Worm (Caenorhabditis elegans): Measurements from ENCODE around the gene Y70C5A.4.

Gene Y70C5A.4

DNA sequence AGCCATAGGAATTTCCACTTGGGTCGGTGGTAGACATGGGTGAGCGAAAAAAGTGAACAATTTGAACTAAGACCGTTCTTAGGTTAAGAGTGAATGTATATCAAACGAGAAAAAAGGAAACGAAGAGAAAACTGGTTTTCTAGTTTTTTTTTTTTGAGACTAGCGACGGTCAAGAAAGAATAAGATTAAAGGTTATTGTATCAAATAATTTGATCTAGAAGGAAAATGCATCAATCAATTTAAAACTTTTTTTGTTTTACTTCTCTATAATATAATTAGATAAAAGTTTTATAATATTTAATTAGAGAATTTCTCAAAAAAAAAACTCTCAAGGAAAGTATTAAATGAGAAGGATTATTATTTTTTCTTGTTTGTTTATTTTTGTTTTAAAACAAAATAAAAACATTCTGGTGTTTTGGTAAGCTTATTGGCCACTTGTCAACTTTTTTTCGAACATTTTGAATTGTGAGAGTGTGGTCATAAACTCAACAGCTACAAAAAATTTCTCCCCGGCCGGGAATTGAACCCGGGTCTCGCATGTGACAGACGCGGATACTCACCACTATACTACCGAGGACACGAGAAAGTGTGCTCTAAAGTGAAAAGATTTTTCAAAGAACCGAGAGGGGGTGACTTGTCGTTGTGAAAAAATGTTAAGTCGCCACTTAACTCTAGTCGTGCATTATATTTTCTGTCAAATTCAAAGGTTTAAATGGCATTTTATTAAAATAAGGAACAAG, 27.8 kb downstream of the Y70C5A.4 start, which contains the start of gene W06G6.17:
Gene W06G6.17 (minus strand): TSS at position 51 of the 740 bp plus-strand sequence.
- no peak for TF ChIP-seq B0336.3 (GFP tag; IDR thresholded peaks at IDR 0.05)
- TF ChIP-seq hmg-1.2 (GFP tag; IDR thresholded peaks at IDR 0.05): peak; percentile 33; the same call in 1 of the 2 replicates
- TF ChIP-seq ztf-25 (GFP tag; IDR thresholded peaks at IDR 0.05): 0 out of 2 replicates have a peak, but pooled peaks have one; percentile 20
- TF ChIP-seq ztf-18 (tag; optimal IDR thresholded peaks at IDR 0.05): peak; percentile 20
- TF ChIP-seq him-1 (tag; optimal IDR thresholded peaks at IDR 0.05): peak; percentile 56
- no peak for TF ChIP-seq cebp-1 (GFP tag; IDR thresholded peaks at IDR 0.05)
- no peak for TF ChIP-seq cebp-1 (tag; optimal IDR thresholded peaks at IDR 0.05)
- no peak for TF ChIP-seq sptf-2 (GFP tag; optimal IDR thresholded peaks at IDR 0.05)
- TF ChIP-seq die-1 (tag; optimal IDR thresholded peaks at IDR 0.05): peak; percentile 56
- no peak for TF ChIP-seq F57C9.4 (tag; optimal IDR thresholded peaks at IDR 0.05)
- TF ChIP-seq aptf-3 (GFP tag; IDR thresholded peaks at IDR 0.05): no peak
- TF ChIP-seq B0035.1 (tag; optimal IDR thresholded peaks at IDR 0.05): no peak
- peak; percentile 69; the same call in 1 of the 2 replicates for TF ChIP-seq nfyb-1 (GFP tag; IDR thresholded peaks at IDR 0.05)
- TF ChIP-seq attf-6 (GFP tag; IDR thresholded peaks at IDR 0.05): peak; percentile 72; the same call in 1 of the 2 replicates
- TF ChIP-seq cebp-2 (GFP tag; IDR thresholded peaks at IDR 0.05): no peak
- no peak for TF ChIP-seq attf-5 (GFP tag; optimal IDR thresholded peaks at IDR 0.05)
- TF ChIP-seq B0261.1 (tag; optimal IDR thresholded peaks at IDR 0.05): peak; percentile 64
- peak; percentile 63 for TF ChIP-seq rpc-1 (optimal IDR thresholded peaks at IDR 0.05)
- TF ChIP-seq rpc-1 (tag; optimal IDR thresholded peaks at IDR 0.05): peak; percentile 78
- TF ChIP-seq lin-26 (GFP tag; IDR thresholded peaks at IDR 0.05): peak; percentile 62; the same call in 1 of the 2 replicates
- no peak for TF ChIP-seq mel-28 (tag; optimal IDR thresholded peaks at IDR 0.05; ENCODE audit: borderline replicate concordance)
- TF ChIP-seq tbp1 (GFP tag; optimal IDR thresholded peaks at IDR 0.05): peak; percentile 86
- TF ChIP-seq tbx-9 (tag; optimal IDR thresholded peaks at IDR 0.05; ENCODE audit: borderline replicate concordance): no peak
- TF ChIP-seq nhr-90 (tag; optimal IDR thresholded peaks at IDR 0.05): peak; percentile 48
- TF ChIP-seq unc-62 (GFP tag; optimal IDR thresholded peaks at IDR 0.05): no peak
- TF ChIP-seq snpc-1.1 (tag; optimal IDR thresholded peaks at IDR 0.05; ENCODE audit: insufficient read depth): peak; percentile 56
- no peak for TF ChIP-seq Y79H2A.3 (GFP tag; conservative IDR thresholded peaks at IDR 0.05)
- peak; percentile 15 for TF ChIP-seq snpc-4 (GFP tag; optimal IDR thresholded peaks at IDR 0.05)
- TF ChIP-seq snpc-4 (tag; optimal IDR thresholded peaks at IDR 0.05): peak in 3 of 4 experiments; percentile 42 to 86 (median 79)
- no peak for TF ChIP-seq hmg-20 (GFP tag; IDR thresholded peaks at IDR 0.05)
- no peak for TF ChIP-seq athp-1 (tag; optimal IDR thresholded peaks at IDR 0.05)

DNA sequence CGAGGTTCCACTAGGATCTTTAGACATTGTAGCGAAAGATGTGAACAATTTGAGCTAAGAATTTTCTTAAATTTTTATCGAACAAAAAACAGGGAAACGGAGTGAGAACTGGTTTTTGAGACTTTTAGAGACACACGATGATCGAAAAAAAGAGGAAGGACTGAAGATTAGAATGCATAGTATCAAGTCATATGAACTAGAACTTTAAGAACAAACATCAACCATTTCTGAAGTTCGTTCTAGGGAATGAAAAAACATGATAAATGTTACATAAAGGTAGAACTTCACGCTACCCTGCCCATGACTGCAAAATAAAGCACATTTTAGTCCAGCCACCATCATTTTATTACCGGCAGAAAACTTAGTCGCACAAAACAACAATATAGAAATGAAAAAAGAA, 28.8 kb downstream of the Y70C5A.4 start, which contains the start of gene W06G6.9:
Gene W06G6.9 (minus strand): TSS at position 101 of the 400 bp plus-strand sequence.
- TF ChIP-seq sea-2 (GFP tag; IDR thresholded peaks at IDR 0.05) (no peak), Y56A3A.18 (GFP tag; IDR thresholded peaks at IDR 0.05) (no peak), egrh-3 (GFP tag; IDR thresholded peaks at IDR 0.05) (no peak), B0261.1 (tag; optimal IDR thresholded peaks at IDR 0.05) (no peak), rec-8 (tag; optimal IDR thresholded peaks at IDR 0.05) (no peak), repo-1 (tag; optimal IDR thresholded peaks at IDR 0.05) (no peak), ztf-25 (GFP tag; IDR thresholded peaks at IDR 0.05) (no peak), zim-3 (tag; optimal IDR thresholded peaks at IDR 0.05) (no peak), athp-1 (tag; optimal IDR thresholded peaks at IDR 0.05) (no peak), nfyb-1 (GFP tag; IDR thresholded peaks at IDR 0.05) (no peak)
